Worm (Caenorhabditis elegans): Measurements from ENCODE around the gene C25A11.2.
A peak's percentile ranks its signal among the peaks of the same experiment; 100 is the strongest.

Gene C25A11.2

DNA sequence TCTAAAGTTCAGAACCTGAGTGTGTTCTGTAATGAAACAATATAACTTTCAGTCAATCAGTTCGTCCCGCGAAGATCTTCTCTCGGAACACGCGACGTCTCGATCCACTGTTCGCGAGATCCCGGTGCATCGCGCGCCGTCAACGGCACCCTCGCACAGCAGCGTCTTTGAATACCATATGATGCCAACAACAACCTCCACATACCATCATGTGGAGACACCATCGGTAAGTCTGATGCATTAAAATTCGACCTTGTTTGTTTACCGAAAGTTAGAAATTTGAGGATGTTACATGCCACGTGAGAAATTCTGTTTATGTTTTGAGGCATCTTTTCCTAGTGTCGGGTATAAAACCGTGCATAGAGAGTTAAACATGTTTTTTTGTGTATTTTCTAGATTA lies 10.3 kb upstream of the C25A11.2 start:
- TF ChIP-seq nhr-85 (tag) (peak; percentile 83), lin-35 (GFP tag; optimal IDR thresholded peaks at IDR 0.05) (peak in 1 of 2 experiments; percentile 35), efl-1 (optimal IDR thresholded peaks at IDR 0.05) (no peak), efl-1 (GFP tag; optimal IDR thresholded peaks at IDR 0.05 in 1 of 2) (peak in 1 of 2 experiments; percentile 56), nhr-20 (tag; optimal IDR thresholded peaks at IDR 0.05) (no peak), nhr-71 (tag; optimal IDR thresholded peaks at IDR 0.05) (peak; percentile 8), hlh-4 (tag; optimal IDR thresholded peaks at IDR 0.05) (no peak), lin-14 (GFP tag; optimal IDR thresholded peaks at IDR 0.05) (peak; percentile 41), blmp-1 (tag; optimal IDR thresholded peaks at IDR 0.05) (no peak)

DNA sequence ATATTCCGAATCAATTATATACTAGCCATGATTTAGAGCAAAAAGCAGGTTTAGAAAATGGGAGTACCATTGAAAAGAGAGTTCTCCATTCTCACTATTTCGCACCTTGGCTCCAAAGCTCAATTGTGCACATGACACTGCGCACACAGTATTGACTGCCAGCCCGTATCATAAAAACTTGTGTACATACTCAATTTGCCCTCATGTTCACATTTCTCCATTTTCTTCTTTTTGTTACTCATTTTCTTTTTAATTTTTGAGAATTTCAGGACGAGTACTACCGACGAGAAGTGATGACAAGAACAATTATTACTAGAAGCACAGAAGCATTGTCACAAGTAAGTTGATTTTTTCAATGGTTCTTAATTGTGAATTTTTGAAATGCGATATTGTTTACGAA lies 9.5 kb upstream of the C25A11.2 start:
- TF ChIP-seq lin-39 (tag; optimal IDR thresholded peaks at IDR 0.05) (no peak), efl-1 (optimal IDR thresholded peaks at IDR 0.05) (no peak), efl-1 (GFP tag; optimal IDR thresholded peaks at IDR 0.05 in 1 of 2) (peak in 1 of 2 experiments; percentile 85), aha-1 (tag; optimal IDR thresholded peaks at IDR 0.05) (no peak), elt-2 (tag; optimal IDR thresholded peaks at IDR 0.05) (peak; percentile 28), ama-1 (optimal IDR thresholded peaks at IDR 0.05) (no peak), fkh-10 (GFP tag; optimal IDR thresholded peaks at IDR 0.05) (no peak)

DNA sequence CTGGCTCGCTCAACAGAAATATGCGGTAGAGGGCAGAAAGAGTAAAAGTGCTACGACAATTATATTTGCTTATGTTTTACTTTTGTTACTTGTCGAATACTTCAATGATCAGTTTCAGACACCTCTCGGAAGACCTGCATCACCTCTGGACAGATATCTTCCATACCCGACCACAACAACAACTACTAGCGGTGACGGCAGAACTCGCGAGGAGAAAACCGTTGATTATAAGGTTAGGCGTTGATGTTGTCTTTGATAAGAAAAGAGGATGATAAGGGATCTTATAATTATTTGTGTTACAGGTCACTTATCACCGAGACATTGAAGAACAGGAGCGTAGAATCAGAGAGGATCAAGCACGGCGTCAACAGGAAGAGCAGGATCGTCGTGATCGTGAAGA lies 8.8 kb upstream of the C25A11.2 start:
- TF ChIP-seq lin-39 (tag; optimal IDR thresholded peaks at IDR 0.05) (no peak), efl-1 (optimal IDR thresholded peaks at IDR 0.05) (no peak), efl-1 (GFP tag; optimal IDR thresholded peaks at IDR 0.05 in 1 of 2) (peak in 1 of 2 experiments; percentile 87), jun-1 (tag; optimal IDR thresholded peaks at IDR 0.05) (no peak), elt-2 (tag; optimal IDR thresholded peaks at IDR 0.05) (peak; percentile 54)

DNA sequence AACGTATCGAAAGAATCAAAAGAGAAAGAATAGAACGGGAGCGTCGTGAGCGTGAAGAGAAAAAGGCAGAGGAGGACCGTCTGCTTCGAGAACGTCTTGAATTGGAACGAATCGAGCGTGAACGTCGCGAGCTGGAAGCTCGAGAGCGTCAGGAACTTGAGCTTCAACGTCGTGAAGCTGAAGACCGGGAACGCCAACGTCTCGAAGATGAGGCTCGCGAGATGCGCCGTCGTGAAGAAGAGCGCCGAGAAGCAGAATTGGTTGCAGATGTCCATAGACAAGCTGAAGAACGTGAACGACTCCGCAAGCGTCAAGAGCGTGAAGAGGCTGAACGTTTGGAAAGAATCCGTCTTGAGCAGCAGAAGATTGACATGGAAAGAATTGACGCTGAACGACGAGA lies 8.0 kb upstream of the C25A11.2 start:
- no peak for TF ChIP-seq irx-1 (tag; optimal IDR thresholded peaks at IDR 0.05)
- no peak for TF ChIP-seq nhr-237 (tag; optimal IDR thresholded peaks at IDR 0.05)
- TF ChIP-seq C34B4.2 (tag; optimal IDR thresholded peaks at IDR 0.05) = no peak
- TF ChIP-seq efl-1 (optimal IDR thresholded peaks at IDR 0.05) = no peak
- no peak for TF ChIP-seq efl-1 (GFP tag; optimal IDR thresholded peaks at IDR 0.05 in 1 of 2)
- no peak for TF ChIP-seq nhr-84 (tag; optimal IDR thresholded peaks at IDR 0.05)
- no peak for TF ChIP-seq aly-2 (tag; optimal IDR thresholded peaks at IDR 0.05)
- no peak for TF ChIP-seq lir-3 (tag; optimal IDR thresholded peaks at IDR 0.05; ENCODE audit: poor library complexity)
- TF ChIP-seq zip-4 (GFP tag; optimal IDR thresholded peaks at IDR 0.05) = no peak
- no peak for TF ChIP-seq lin-15B (tag; optimal IDR thresholded peaks at IDR 0.05)
- no peak for TF ChIP-seq nhr-85 (tag)
- no peak for TF ChIP-seq unc-62 (GFP tag; optimal IDR thresholded peaks at IDR 0.05)
- TF ChIP-seq ztf-4 (tag; optimal IDR thresholded peaks at IDR 0.05) = no peak
- no peak for TF ChIP-seq nhr-71 (tag; optimal IDR thresholded peaks at IDR 0.05)
- TF ChIP-seq sptf-1 (tag; optimal IDR thresholded peaks at IDR 0.05) = no peak
- TF ChIP-seq unc-98 (GFP tag; IDR thresholded peaks at IDR 0.05) = no peak
- no peak for TF ChIP-seq pqm-1 (tag; optimal IDR thresholded peaks at IDR 0.05)
- TF ChIP-seq nhr-90 (tag; optimal IDR thresholded peaks at IDR 0.05; ENCODE audit: poor library complexity) = no peak

DNA sequence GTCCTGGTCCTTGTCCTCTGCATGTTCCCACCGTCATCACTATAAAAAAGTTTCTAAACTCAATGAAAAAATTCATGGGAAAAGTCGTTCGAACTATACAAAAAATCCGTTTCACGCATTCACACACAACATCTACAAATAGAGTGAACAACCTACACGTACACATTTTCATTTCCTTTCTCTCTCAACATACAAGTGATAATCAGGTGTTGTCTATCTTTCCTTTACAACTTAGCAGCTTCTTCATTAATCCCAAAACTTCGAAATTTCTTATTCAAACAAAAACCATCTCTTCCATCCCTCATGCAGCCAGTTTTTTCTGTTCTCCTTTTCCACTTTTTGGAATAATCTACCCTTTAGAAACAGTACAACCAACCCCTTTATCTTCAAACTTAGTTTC lies 6.0 kb upstream of the C25A11.2 start:
- no peak for TF ChIP-seq C34B4.2 (tag; optimal IDR thresholded peaks at IDR 0.05)
- TF ChIP-seq fkh-10 (GFP tag; optimal IDR thresholded peaks at IDR 0.05) = no peak
- no peak for TF ChIP-seq pag-3 (tag; optimal IDR thresholded peaks at IDR 0.05; ENCODE audit: borderline replicate concordance, insufficient read depth)
- no peak for TF ChIP-seq unc-98 (GFP tag; IDR thresholded peaks at IDR 0.05)
- no peak for TF ChIP-seq mep-1 (tag; optimal IDR thresholded peaks at IDR 0.05)

DNA sequence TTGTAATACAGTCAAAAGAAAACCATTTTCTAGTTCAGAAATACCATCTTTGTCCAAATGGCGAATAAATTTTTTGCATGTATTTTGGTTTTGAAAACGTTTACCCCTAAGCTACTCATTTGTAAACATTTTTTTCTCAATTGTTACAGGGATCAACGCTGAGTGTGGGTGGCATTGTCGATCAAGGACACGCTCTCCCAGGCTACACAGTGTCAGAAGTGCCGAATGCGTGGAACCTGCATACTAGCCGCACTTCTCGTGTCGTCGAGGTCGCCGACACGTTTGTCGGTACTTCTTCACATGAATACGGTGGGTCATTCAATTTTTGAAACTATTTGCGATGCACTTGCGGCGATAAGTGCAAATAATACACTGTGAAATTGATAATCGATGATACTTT lies 2.3 kb upstream of the C25A11.2 start:
- TF ChIP-seq tlp-1 (tag; optimal IDR thresholded peaks at IDR 0.05) = no peak
- TF ChIP-seq lin-14 (GFP tag; optimal IDR thresholded peaks at IDR 0.05) = peak; percentile 28
